Fruit fly (Drosophila melanogaster) whole organism, embryonic: ENCODE data around the gene qjt.

Experiments
- Blimp-1 ChIP-seq: fragments of 200-800 bp; sonication (Bioruptor generic); optimal IDR thresholded peaks from 3 replicates; lab custom pipeline; 2018; ENCODE audit warnings: missing biosample characterization, missing genetic modification characterization, mild to moderate bottlenecking, moderate library complexity, missing genetic modification reagents
- CG10209 ChIP-seq: fragments of 200-800 bp; sonication (Bioruptor generic); optimal IDR thresholded peaks from 3 replicates; lab custom pipeline; 2017; ENCODE audit warnings: missing biosample characterization, mild to moderate bottlenecking, missing genetic modification characterization, missing genetic modification reagents
- CG10979 ChIP-seq: fragments of 200-800 bp; sonication (Bioruptor generic); optimal IDR thresholded peaks from 2 replicates; lab custom pipeline; 2018; ENCODE audit warnings: missing biosample characterization, mild to moderate bottlenecking, missing genetic modification characterization, moderate library complexity
- CG11456 ChIP-seq: fragments of 200-800 bp; sonication (Bioruptor generic); IDR thresholded peaks from 3 replicates; pipeline ENCODE4 v1.3.6; 2022; ENCODE audit warnings: missing biosample characterization, missing genetic modification characterization
- CG12391 ChIP-seq: fragments of 200-800 bp; sonication (Bioruptor generic); optimal IDR thresholded peaks from 3 replicates; lab custom pipeline; 2018; ENCODE audit warnings: missing biosample characterization, mild to moderate bottlenecking, missing genetic modification characterization, moderate library complexity
- CG12659 ChIP-seq: fragments of 200-800 bp; sonication (Bioruptor generic); optimal IDR thresholded peaks from 3 replicates; lab custom pipeline; 2017; ENCODE audit warnings: mild to moderate bottlenecking, missing biosample characterization, missing genetic modification reagents, missing genetic modification characterization
- CG13624 ChIP-seq: fragments of 200-800 bp; sonication (Bioruptor generic); optimal IDR thresholded peaks from 2 replicates; lab custom pipeline; 2016; ENCODE audit warnings: missing biosample characterization, missing genetic modification characterization
- CG17361 ChIP-seq: fragments of 200-800 bp; sonication (Bioruptor generic); IDR thresholded peaks from 3 replicates; pipeline ENCODE4 v1.3.6; 2022; ENCODE audit warnings: missing biosample characterization, missing genetic modification characterization
- CG17802 ChIP-seq: fragments of 200-800 bp; sonication (Bioruptor generic); optimal IDR thresholded peaks from 2 replicates; lab custom pipeline; 2018; ENCODE audit warnings: missing biosample characterization, mild to moderate bottlenecking, missing genetic modification characterization, moderate library complexity
- CG17829 ChIP-seq: fragments of 200-800 bp; optimal IDR thresholded peaks from 2 replicates; lab custom pipeline; 2019; ENCODE audit warnings: missing biosample characterization, mild to moderate bottlenecking, missing genetic modification characterization, moderate library complexity
- CG18262 ChIP-seq: fragments of 200-800 bp; optimal IDR thresholded peaks from 3 replicates; lab custom pipeline; 2019; ENCODE audit warnings: missing biosample characterization, mild to moderate bottlenecking, missing genetic modification characterization, moderate library complexity
- CG2120 ChIP-seq: fragments of 200-800 bp; sonication (Bioruptor generic); optimal IDR thresholded peaks from 3 replicates; lab custom pipeline; 2016; ENCODE audit warnings: missing biosample characterization, missing genetic modification characterization
- CG2712 ChIP-seq: fragments of 200-800 bp; optimal IDR thresholded peaks from 3 replicates; lab custom pipeline; 2019; ENCODE audit warnings: missing biosample characterization, mild to moderate bottlenecking, missing genetic modification characterization, moderate library complexity
- CG7556 ChIP-seq: fragments of 200-800 bp; sonication (Bioruptor generic); optimal IDR thresholded peaks from 2 replicates; lab custom pipeline; 2017; ENCODE audit warnings: missing biosample characterization, mild to moderate bottlenecking, missing genetic modification characterization
- CG8281 ChIP-seq: fragments of 200-800 bp; sonication (Bioruptor generic); optimal IDR thresholded peaks from 2 replicates; lab custom pipeline; 2018; ENCODE audit warnings: missing biosample characterization, mild to moderate bottlenecking, missing genetic modification characterization, moderate library complexity
- CG8924 ChIP-seq: fragments of 200-800 bp; optimal IDR thresholded peaks from 3 replicates; lab custom pipeline; 2019; ENCODE audit warnings: missing biosample characterization, mild to moderate bottlenecking, missing genetic modification characterization, moderate library complexity
- CG9932 ChIP-seq: fragments of 200-800 bp; sonication (Bioruptor generic); IDR thresholded peaks from 2 replicates; pipeline ENCODE4 v1.3.6; 2022; ENCODE audit warnings: missing biosample characterization, missing genetic modification characterization
- D19A ChIP-seq: fragments of 200-800 bp; optimal IDR thresholded peaks from 3 replicates; lab custom pipeline; 2019; ENCODE audit warnings: missing biosample characterization, mild to moderate bottlenecking, missing genetic modification characterization, moderate library complexity
- Dek ChIP-seq: fragments of 200-800 bp; sonication (Bioruptor generic); optimal IDR thresholded peaks from 3 replicates; lab custom pipeline; 2019; ENCODE audit warnings: missing biosample characterization, mild to moderate bottlenecking, missing genetic modification characterization, moderate library complexity
- Dip3 ChIP-seq: fragments of 200-800 bp; sonication (Bioruptor generic); optimal IDR thresholded peaks from 3 replicates; lab custom pipeline; 2016; ENCODE audit warnings: missing biosample characterization, missing genetic modification characterization
- Dp ChIP-seq: fragments of 200-800 bp; sonication (Bioruptor generic); optimal IDR thresholded peaks from 2 replicates; lab custom pipeline; 2018; ENCODE audit warnings: missing biosample characterization, mild to moderate bottlenecking, missing genetic modification characterization, moderate library complexity
- Drgx ChIP-seq: fragments of 200-800 bp; sonication (Bioruptor generic); IDR thresholded peaks from 2 replicates; pipeline ENCODE4 v1.3.6; 2022; ENCODE audit warnings: missing biosample characterization, missing genetic modification characterization
- Fer3 ChIP-seq: fragments of 200-800 bp; sonication (Bioruptor generic); optimal IDR thresholded peaks from 2 replicates; lab custom pipeline; 2018; ENCODE audit warnings: missing biosample characterization, mild to moderate bottlenecking, missing genetic modification characterization, moderate library complexity
- HLH54F ChIP-seq: fragments of 200-800 bp; sonication (Bioruptor generic); optimal IDR thresholded peaks from 3 replicates; lab custom pipeline; 2016; ENCODE audit warnings: missing biosample characterization, missing genetic modification characterization
- Hr3 ChIP-seq: fragments of 200-800 bp; sonication (Bioruptor generic); optimal IDR thresholded peaks from 3 replicates; lab custom pipeline; 2016; ENCODE audit warnings: missing biosample characterization, missing genetic modification characterization
- Hsf ChIP-seq: fragments of 200-800 bp; sonication (Bioruptor generic); optimal IDR thresholded peaks from 3 replicates; lab custom pipeline; 2016; ENCODE audit warnings: missing biosample characterization, missing genetic modification characterization
- Spps ChIP-seq: fragments of 200-800 bp; sonication (Bioruptor generic); optimal IDR thresholded peaks from 2 replicates; lab custom pipeline; 2018; ENCODE audit warnings: missing biosample characterization, mild to moderate bottlenecking, missing genetic modification characterization
- amos ChIP-seq: fragments of 200-800 bp; sonication (Bioruptor generic); IDR thresholded peaks from 2 replicates; pipeline ENCODE4 v1.3.6; 2022; ENCODE audit warnings: missing biosample characterization, missing genetic modification characterization; ENCODE audit not compliant: partially characterized antibody
- az2 ChIP-seq: fragments of 200-800 bp; sonication (Bioruptor generic); optimal IDR thresholded peaks from 3 replicates; lab custom pipeline; 2016; ENCODE audit warnings: missing biosample characterization, missing genetic modification characterization
- bsh ChIP-seq, 2 experiments: fragments of 200-800 bp; sonication (Bioruptor generic); optimal IDR thresholded peaks; 2 replicates each; lab custom pipeline; 2017 to 2018; ENCODE audit warnings: mild to moderate bottlenecking in 2 of 2, missing biosample characterization in 2 of 2, missing genetic modification characterization in 2 of 2, moderate library complexity in 1 of 2
- cas ChIP-seq: fragments of 200-800 bp; sonication (Bioruptor generic); IDR thresholded peaks from 2 replicates; pipeline ENCODE4 v1.3.6; 2022; ENCODE audit warnings: missing biosample characterization, missing genetic modification characterization
- cwo ChIP-seq: fragments of 200-800 bp; sonication (Bioruptor generic); optimal IDR thresholded peaks from 3 replicates; lab custom pipeline; 2017; ENCODE audit warnings: missing biosample characterization, missing genetic modification characterization, mild to moderate bottlenecking, moderate library complexity, missing genetic modification reagents
- gt ChIP-seq: fragments of 200-800 bp; sonication (Bioruptor generic); IDR thresholded peaks from 2 replicates; pipeline ENCODE4 v1.3.6; 2022; ENCODE audit warnings: missing biosample characterization, missing genetic modification characterization
- hb ChIP-seq: fragments of 200-800 bp; sonication (Bioruptor generic); IDR thresholded peaks from 3 replicates; pipeline ENCODE4 v1.3.6; 2022; ENCODE audit warnings: missing biosample characterization, missing genetic modification characterization; ENCODE audit not compliant: partially characterized antibody
- insv ChIP-seq, 2 experiments: fragments of 200-800 bp; sonication (Bioruptor generic); optimal IDR thresholded peaks; 3 replicates each; lab custom pipeline; 2016 to 2018; ENCODE audit warnings: missing biosample characterization in 2 of 2, missing genetic modification characterization in 2 of 2
- kay ChIP-seq: fragments of 200-800 bp; sonication (Bioruptor generic); optimal IDR thresholded peaks from 2 replicates; lab custom pipeline; 2016; ENCODE audit warnings: missing biosample characterization, missing genetic modification characterization
- lilli ChIP-seq: fragments of 200-800 bp; sonication (Bioruptor generic); optimal IDR thresholded peaks from 3 replicates; lab custom pipeline; 2016; ENCODE audit warnings: missing biosample characterization, missing genetic modification characterization
- pfk ChIP-seq: fragments of 200-800 bp; sonication (Bioruptor generic); optimal IDR thresholded peaks from 2 replicates; lab custom pipeline; 2018; ENCODE audit warnings: missing biosample characterization, mild to moderate bottlenecking, missing genetic modification characterization, moderate library complexity
- phol ChIP-seq: fragments of 200-800 bp; sonication (Bioruptor generic); optimal IDR thresholded peaks from 3 replicates; lab custom pipeline; 2018; ENCODE audit warnings: missing biosample characterization, mild to moderate bottlenecking, missing genetic modification characterization, moderate library complexity
- pita ChIP-seq: fragments of 200-800 bp; sonication (Bioruptor generic); optimal IDR thresholded peaks from 2 replicates; lab custom pipeline; 2017; ENCODE audit warnings: missing biosample characterization, mild to moderate bottlenecking, missing genetic modification characterization
- psq ChIP-seq: fragments of 200-800 bp; sonication (Bioruptor generic); optimal IDR thresholded peaks from 2 replicates; lab custom pipeline; 2017; ENCODE audit warnings: missing biosample characterization, missing genetic modification characterization
- row ChIP-seq: fragments of 200-800 bp; sonication (Bioruptor generic); IDR thresholded peaks from 3 replicates; pipeline ENCODE4 v1.3.6; 2022; ENCODE audit warnings: missing biosample characterization, missing genetic modification characterization
- sens ChIP-seq: fragments of 200-800 bp; sonication (Bioruptor generic); peaks from one replicate; lab custom pipeline; 2016; ENCODE audit warnings: missing biosample characterization, missing genetic modification characterization
- slbo ChIP-seq: fragments of 200-800 bp; sonication (Bioruptor generic); IDR thresholded peaks from 2 replicates; pipeline ENCODE4 v1.3.6; 2022; ENCODE audit warnings: missing biosample characterization, missing genetic modification characterization
- ssp ChIP-seq: fragments of 200-800 bp; sonication (Bioruptor generic); IDR thresholded peaks from 2 replicates; pipeline ENCODE4 v1.3.6; 2022; ENCODE audit warnings: missing biosample characterization, missing genetic modification characterization
- ttk ChIP-seq: fragments of 200-800 bp; sonication (Bioruptor generic); IDR thresholded peaks from 2 replicates; pipeline ENCODE4 v2.1.2; 2022; ENCODE audit warnings: missing biosample characterization, missing genetic modification characterization
- vfl ChIP-seq: fragments of 200-800 bp; sonication (Bioruptor generic); optimal IDR thresholded peaks from 2 replicates; lab custom pipeline; 2016; ENCODE audit warnings: missing biosample characterization, missing genetic modification characterization
- vnd ChIP-seq: fragments of 200-800 bp; sonication (Bioruptor generic); IDR thresholded peaks from 3 replicates; pipeline ENCODE4 v1.3.6; 2022; ENCODE audit warnings: missing biosample characterization, missing genetic modification characterization; ENCODE audit not compliant: partially characterized antibody

The qjt gene

dm6 chr3L:17504538-17504937 is 25.6 kb downstream of the qjt start:
- TF ChIP-seq Fer3 (tag; lab: Kevin White, UChicago) (no peak), slbo (GFP tag; lab: Robert Waterston, UW) (no peak), CG17802 (tag; lab: Kevin White, UChicago) (no peak), Drgx (GFP tag; lab: Robert Waterston, UW) (peak; percentile 41; the same call in 1 of the 2 replicates), CG13624 (no peak), CG8281 (tag; lab: Kevin White, UChicago) (no peak), psq (no peak), bsh (GFP tag; optimal IDR thresholded peaks at IDR 0.05; lab: Kevin White, UChicago) (peak in 1 of 2 experiments; percentile 44), Spps (tag; lab: Kevin White, UChicago) (no peak)

DNA sequence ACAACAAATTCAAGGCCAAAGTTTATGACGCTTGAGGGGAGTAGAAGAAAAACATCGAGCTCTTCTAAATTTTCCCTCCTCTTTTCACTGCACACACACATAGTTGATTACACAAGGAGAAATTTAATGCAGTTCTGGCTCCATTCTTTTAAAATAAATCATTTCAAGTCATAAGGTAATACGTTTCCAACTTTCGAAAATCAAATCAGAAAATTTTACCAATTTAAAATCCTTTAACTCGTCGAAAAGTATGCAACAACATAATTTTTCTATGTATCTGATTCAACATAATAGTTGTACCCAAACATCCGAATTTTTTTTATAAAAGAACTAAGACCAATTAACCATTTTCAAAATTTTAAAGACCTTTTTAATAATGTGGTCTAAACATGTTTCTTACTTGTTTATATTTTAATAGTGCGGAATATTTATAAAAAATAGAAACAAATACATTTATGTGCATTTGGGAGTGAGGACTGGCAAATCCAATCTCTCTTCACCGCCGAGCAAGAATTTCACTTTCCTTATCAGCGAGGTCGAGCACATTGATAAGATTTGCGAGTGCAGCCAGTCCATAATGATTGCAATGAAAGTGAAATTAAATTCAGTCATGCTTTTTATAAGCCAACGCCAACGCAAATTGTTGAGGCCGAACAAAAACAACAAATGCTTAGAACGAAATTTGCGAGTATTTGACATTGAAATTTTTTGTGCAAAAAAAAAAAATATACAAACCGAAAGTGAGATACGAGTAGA is 27.3 kb downstream of the qjt start:
- TF ChIP-seq Dp (GFP tag; lab: Kevin White, UChicago) = no peak
- TF ChIP-seq CG17829 (tag; lab: Kevin White, UChicago) = peak; percentile 1
- 0 out of 2 replicates have a peak, but pooled peaks have one; percentile 5 for TF ChIP-seq CG9932 (GFP tag; lab: Robert Waterston, UW)
- no peak for TF ChIP-seq CG12659 (GFP tag; lab: Kevin White, UChicago)
- peak; percentile 11 for TF ChIP-seq Hsf (GFP tag; lab: Kevin White, UChicago)
- peak; percentile 2 for TF ChIP-seq Hr3 (GFP tag; lab: Kevin White, UChicago)
- no peak for TF ChIP-seq CG17361 (GFP tag; lab: Robert Waterston, UW)
- TF ChIP-seq lilli (GFP tag; lab: Kevin White, UChicago) = no peak
- no peak for TF ChIP-seq vfl (GFP tag; lab: Kevin White, UChicago)
- TF ChIP-seq ttk (GFP tag; lab: Robert Waterston, UW) = no peak
- TF ChIP-seq CG11456 (GFP tag; lab: Robert Waterston, UW) = no peak
- no peak for TF ChIP-seq cwo (GFP tag; lab: Kevin White, UChicago)
- TF ChIP-seq gt (GFP tag; lab: Robert Waterston, UW) = no peak
- TF ChIP-seq CG2120 (GFP tag; lab: Kevin White, UChicago) = peak; percentile 34
- TF ChIP-seq D19A (tag; lab: Kevin White, UChicago) = no peak
- TF ChIP-seq CG8924 (tag; lab: Kevin White, UChicago) = no peak
- no peak for TF ChIP-seq hb (GFP tag; lab: Robert Waterston, UW)
- TF ChIP-seq ssp (GFP tag; lab: Robert Waterston, UW) = no peak
- TF ChIP-seq insv (GFP tag; optimal IDR thresholded peaks at IDR 0.05; lab: Kevin White, UChicago) = peak in 1 of 2 experiments; percentile 15
- TF ChIP-seq pita (GFP tag; lab: Kevin White, UChicago) = no peak
- TF ChIP-seq cas (GFP tag; lab: Robert Waterston, UW) = no peak
- peak; percentile 5 for TF ChIP-seq az2 (GFP tag; lab: Kevin White, UChicago)
- no peak for TF ChIP-seq Dip3
- no peak for TF ChIP-seq amos (GFP tag; lab: Robert Waterston, UW)
- peak; percentile 23 for TF ChIP-seq CG12391 (tag; lab: Kevin White, UChicago)
- no peak for TF ChIP-seq CG7556 (GFP tag; lab: Kevin White, UChicago)
- TF ChIP-seq phol (tag; lab: Kevin White, UChicago) = peak; percentile 22
- TF ChIP-seq pfk (GFP tag; lab: Kevin White, UChicago) = no peak
- no peak for TF ChIP-seq kay (GFP tag; lab: Kevin White, UChicago)
- TF ChIP-seq vnd (GFP tag; lab: Robert Waterston, UW) = no peak
- peak; percentile 12 for TF ChIP-seq Blimp-1 (GFP tag; lab: Kevin White, UChicago)
- no peak for TF ChIP-seq HLH54F (GFP tag; lab: Kevin White, UChicago)
- TF ChIP-seq CG18262 (tag; lab: Kevin White, UChicago) = peak; percentile 16
- peak; percentile 21; the same call in 1 of the 3 replicates for TF ChIP-seq row (GFP tag; lab: Robert Waterston, UW)
- TF ChIP-seq Dek (tag; lab: Kevin White, UChicago) = no peak
- TF ChIP-seq sens = peak; percentile 67
- TF ChIP-seq CG10979 = no peak
- TF ChIP-seq CG10209 (GFP tag; lab: Kevin White, UChicago) = no peak
- peak; percentile 17 for TF ChIP-seq CG2712 (tag; lab: Kevin White, UChicago)
